Worm (Caenorhabditis elegans) whole organism, late embryonic: ENCODE results near the gene T08G5.1.

Source experiments
- ama-1 ChIP-seq: fragments of 150-350 bp; optimal IDR thresholded peaks from 2 replicates; lab custom pipeline; 2014
- ceh-14 ChIP-seq: sonication (generic microtip); optimal IDR thresholded peaks from 2 replicates; lab custom pipeline; 2016; ENCODE audit warnings: missing genotype, missing genetic modification characterization, missing compliant biosample characterization
- ceh-19 ChIP-seq: fragments of 200-800 bp; sonication (Bioruptor generic); optimal IDR thresholded peaks from 2 replicates; lab custom pipeline; 2018; ENCODE audit warnings: mild to moderate bottlenecking, missing genetic modification characterization, missing compliant biosample characterization
- ceh-45 ChIP-seq: fragments of 200-800 bp; sonication (Bioruptor generic); IDR thresholded peaks from 2 replicates; pipeline ENCODE4 v1.3.6; 2022; ENCODE audit warnings: missing genetic modification reagents, missing genetic modification characterization, missing compliant biosample characterization
- mec-3 ChIP-seq: sonication (generic microtip); optimal IDR thresholded peaks from 2 replicates; lab custom pipeline; 2016; ENCODE audit warnings: borderline replicate concordance, missing genetic modification characterization, missing compliant biosample characterization
- pha-4 ChIP-seq: fragments of 150-350 bp; optimal IDR thresholded peaks from 2 replicates; lab custom pipeline; 2018; ENCODE audit warnings: missing biosample characterization, missing genetic modification reagents, missing genetic modification characterization
- ref-2 ChIP-seq: sonication (generic microtip); optimal IDR thresholded peaks from 2 replicates; lab custom pipeline; 2016; ENCODE audit warnings: missing genetic modification characterization, missing compliant biosample characterization
- sox-2 ChIP-seq: fragments of 200-800 bp; sonication (Bioruptor generic); IDR thresholded peaks from 2 replicates; pipeline ENCODE4 v1.3.6; 2022; ENCODE audit warnings: missing genetic modification reagents, missing genetic modification characterization, missing compliant biosample characterization
- unc-3 ChIP-seq, 2 experiments: fragments of 200-800 bp in 1 of 2; sonication (Bioruptor generic) in 1 of 2; sonication (generic microtip) in 1 of 2; conservative IDR thresholded peaks in 1 of 2; optimal IDR thresholded peaks in 1 of 2; 2 replicates each; pipeline versions ENCODE4 v1.3.6 to Lab custom; 2016 to 2022; ENCODE audit warnings: missing compliant biosample characterization in 2 of 2, missing genetic modification characterization in 2 of 2, missing genetic modification reagents in 1 of 2

- no peak for TF ChIP-seq ama-1
- no peak for TF ChIP-seq ref-2 (tag; lab: Kevin White, UChicago)
- TF ChIP-seq ceh-45 (GFP tag; lab: Robert Waterston, UW) = no peak
- no peak for TF ChIP-seq ceh-19 (GFP tag; lab: Kevin White, UChicago)
- no peak for TF ChIP-seq unc-3 (GFP tag; conservative IDR thresholded peaks at IDR 0.05; lab: Robert Waterston, UW)
- no peak for TF ChIP-seq unc-3 (tag; optimal IDR thresholded peaks at IDR 0.05; lab: Kevin White, UChicago)
- no peak for TF ChIP-seq ceh-14 (tag; lab: Kevin White, UChicago)
- no peak for TF ChIP-seq sox-2 (GFP tag; lab: Robert Waterston, UW)
- TF ChIP-seq mec-3 (tag; lab: Kevin White, UChicago) = no peak
- TF ChIP-seq pha-4 (tag; lab: Kevin White, UChicago) = no peak
These were observed 37.8 kb upstream of the T08G5.1 start, which contains the start of gene eol-1 for ce11 chrV:13980807-13981206.
